Worm (Caenorhabditis elegans): Measurements from ENCODE around the gene tofu-6.

ce11 chrII:5436833-5437232 is 15.8 kb downstream of the tofu-6 start, which contains the start of gene dct-5:
- TF ChIP-seq ztf-11 (tag; optimal IDR thresholded peaks at IDR 0.05) (no peak), zag-1 (tag; optimal IDR thresholded peaks at IDR 0.05) (no peak), nhr-12 (tag; optimal IDR thresholded peaks at IDR 0.05) (no peak), ama-1 (optimal IDR thresholded peaks at IDR 0.05) (no peak), unc-130 (tag; optimal IDR thresholded peaks at IDR 0.05) (no peak), ces-1 (GFP tag; optimal IDR thresholded peaks at IDR 0.05) (no peak), nhr-19 (GFP tag; conservative IDR thresholded peaks at IDR 0.05) (no peak), tbx-2 (tag; optimal IDR thresholded peaks at IDR 0.05) (no peak), nhr-77 (tag; optimal IDR thresholded peaks at IDR 0.05) (no peak), pqm-1 (tag; optimal IDR thresholded peaks at IDR 0.05) (no peak), mdl-1 (tag; optimal IDR thresholded peaks at IDR 0.05) (no peak), snpc-4 (tag; optimal IDR thresholded peaks at IDR 0.05) (no peak)

Measured in whole organism, L1 larva.